Worm (Caenorhabditis elegans) whole organism, L4 larva: ENCODE results near the gene trm-1.

ENCODE experiments used
- ZK546.5 ChIP-seq, 2 experiments: sonication (generic microtip); optimal IDR thresholded peaks; 2 replicates each; lab custom pipeline; 2017; ENCODE audit warnings: missing biosample characterization in 2 of 2, missing genetic modification characterization in 2 of 2
- ctbp-1 ChIP-seq: fragments of 200-800 bp; sonication (Bioruptor generic); IDR thresholded peaks from 2 replicates; pipeline ENCODE4 v1.3.6; 2022; ENCODE audit warnings: missing genetic modification reagents, missing genetic modification characterization, missing compliant biosample characterization
- daf-12 ChIP-seq: fragments of 150-350 bp; optimal IDR thresholded peaks from 2 replicates; lab custom pipeline; 2014; ENCODE audit warnings: missing biosample characterization, missing genetic modification reagents, missing genetic modification characterization
- dpl-1 ChIP-seq: fragments of 150-350 bp; optimal IDR thresholded peaks from 2 replicates; lab custom pipeline; 2014; ENCODE audit warnings: missing biosample characterization, missing genetic modification reagents, missing genetic modification characterization
- dve-1 ChIP-seq: sonication (generic microtip); optimal IDR thresholded peaks from 2 replicates; lab custom pipeline; 2017; ENCODE audit warnings: antibody characterized with exemption, mild to moderate bottlenecking, missing genetic modification characterization, missing compliant biosample characterization; ENCODE audit not compliant: insufficient read depth
- hlh-30 ChIP-seq: sonication (generic microtip); optimal IDR thresholded peaks from 2 replicates; lab custom pipeline; 2017; ENCODE audit warnings: antibody characterized with exemption, mild to moderate bottlenecking, missing genetic modification characterization, missing compliant biosample characterization; ENCODE audit not compliant: insufficient read depth
- lsy-2 ChIP-seq, 2 experiments: fragments of 150-350 bp in 1 of 2; sonication (generic microtip) in 1 of 2; optimal IDR thresholded peaks; 2 replicates each; lab custom pipeline; 2014 to 2017; ENCODE audit warnings: missing biosample characterization in 2 of 2, missing genetic modification characterization in 2 of 2
- nhr-76 ChIP-seq: fragments of 150-350 bp; optimal IDR thresholded peaks from 2 replicates; lab custom pipeline; 2014; ENCODE audit warnings: missing biosample characterization, missing genetic modification characterization
- saeg-2 ChIP-seq: fragments of 200-800 bp; sonication (Bioruptor generic); IDR thresholded peaks from 2 replicates; pipeline ENCODE4 v1.3.6; 2022; ENCODE audit warnings: missing genetic modification reagents, missing genetic modification characterization, missing compliant biosample characterization
- unc-62 ChIP-seq, 3 experiments: fragments of 150-350 bp in 1 of 3; sonication (generic microtip); optimal IDR thresholded peaks in 2 of 3; peaks in 1 of 3; 1 replicate in 1 of 3; 2 replicates in 2 of 3; lab custom pipeline; 2014 to 2017; ENCODE audit warnings: missing biosample characterization in 3 of 3, missing genetic modification characterization in 3 of 3, missing genetic modification reagents in 3 of 3, missing genotype in 1 of 3

ce11 chrV:14153615-14154014 lies 31.8 kb downstream of the trm-1 start:
- no peak for TF ChIP-seq dpl-1
- no peak for TF ChIP-seq nhr-76
- TF ChIP-seq hlh-30 (tag; lab: Kevin White, UChicago): no peak
- no peak for TF ChIP-seq ZK546.5 (tag; optimal IDR thresholded peaks at IDR 0.05; lab: Kevin White, UChicago)
- TF ChIP-seq dve-1: no peak
- no peak for TF ChIP-seq lsy-2 (tag; optimal IDR thresholded peaks at IDR 0.05; lab: Kevin White, UChicago)
- no peak for TF ChIP-seq ctbp-1 (GFP tag; lab: Robert Waterston, UW)
- TF ChIP-seq daf-12 (tag; lab: Kevin White, UChicago): no peak
- TF ChIP-seq saeg-2 (GFP tag; lab: Robert Waterston, UW): no peak
- no peak for TF ChIP-seq unc-62 (GFP tag; optimal IDR thresholded peaks at IDR 0.05 in 1 of 2; lab: Kevin White, UChicago)
- no peak for TF ChIP-seq unc-62 (tag; optimal IDR thresholded peaks at IDR 0.05; lab: Kevin White, UChicago)
